Worm (Caenorhabditis elegans) whole organism, mixed stage, embryonic: ENCODE results near the gene tbc-17.

Experiments
- bed-3 ChIP-seq: fragments of 200-800 bp; sonication (Bioruptor generic); optimal IDR thresholded peaks from 3 replicates; lab custom pipeline; 2018; ENCODE audit warnings: mild to moderate bottlenecking, missing genetic modification characterization, moderate library complexity, missing compliant biosample characterization
- ces-1 ChIP-seq: fragments of 150-350 bp; optimal IDR thresholded peaks from 2 replicates; lab custom pipeline; 2014; ENCODE audit warnings: missing biosample characterization, missing genetic modification reagents, missing genetic modification characterization
- drap-1 ChIP-seq: fragments of 200-800 bp; sonication (Bioruptor generic); optimal IDR thresholded peaks from 3 replicates; lab custom pipeline; 2018; ENCODE audit warnings: mild to moderate bottlenecking, missing genetic modification characterization, missing compliant biosample characterization
- mep-1 ChIP-seq: fragments of 150-350 bp; optimal IDR thresholded peaks from 2 replicates; lab custom pipeline; 2017; ENCODE audit warnings: missing biosample characterization, missing genetic modification reagents, missing genetic modification characterization, inconsistent platforms
- nhr-2 ChIP-seq: fragments of 150-350 bp; optimal IDR thresholded peaks from 2 replicates; lab custom pipeline; 2014; ENCODE audit warnings: missing biosample characterization, missing genetic modification characterization
- nhr-76 ChIP-seq: sonication (generic microtip); optimal IDR thresholded peaks from 2 replicates; lab custom pipeline; 2017; ENCODE audit warnings: missing biosample characterization, missing genetic modification characterization
- pha-4 ChIP-seq: fragments of 150-350 bp; optimal IDR thresholded peaks from 2 replicates; lab custom pipeline; 2018; ENCODE audit warnings: missing biosample characterization, missing genetic modification reagents, missing genetic modification characterization
- tbx-8 ChIP-seq: fragments of 200-800 bp; sonication (Bioruptor generic); optimal IDR thresholded peaks from 2 replicates; lab custom pipeline; 2018; ENCODE audit warnings: mild to moderate bottlenecking, missing genetic modification characterization, moderate library complexity, missing compliant biosample characterization
- unc-62 ChIP-seq: fragments of 150-350 bp; optimal IDR thresholded peaks from 2 replicates; lab custom pipeline; 2014; ENCODE audit warnings: missing biosample characterization, missing genetic modification reagents, missing genetic modification characterization
- zip-8 ChIP-seq: fragments of 150-350 bp; optimal IDR thresholded peaks from 2 replicates; lab custom pipeline; 2014; ENCODE audit warnings: missing biosample characterization, missing genetic modification characterization
- ztf-11 ChIP-seq: fragments of 150-350 bp; optimal IDR thresholded peaks from 2 replicates; lab custom pipeline; 2014; ENCODE audit warnings: missing biosample characterization, missing genetic modification characterization

- TF ChIP-seq nhr-76 (tag; lab: Kevin White, UChicago) (no peak), unc-62 (GFP tag; lab: Kevin White, UChicago) (no peak), ztf-11 (tag; lab: Kevin White, UChicago) (no peak), tbx-8 (no peak), bed-3 (no peak), ces-1 (GFP tag; lab: Kevin White, UChicago) (peak; percentile 16), pha-4 (tag; lab: Kevin White, UChicago) (no peak), zip-8 (no peak), mep-1 (tag; lab: Kevin White, UChicago) (no peak), drap-1 (GFP tag; lab: Kevin White, UChicago) (no peak), nhr-2 (tag; lab: Kevin White, UChicago) (no peak)
These were observed 26.1 kb upstream of the tbc-17 start for ce11 chrII:12668148-12668547.
